Worm (Caenorhabditis elegans): ENCODE measurements around the gene gpa-17.

- TF ChIP-seq F49E8.2 (tag; optimal IDR thresholded peaks at IDR 0.05; ENCODE audit: borderline replicate concordance) (no peak), egl-27 (tag; optimal IDR thresholded peaks at IDR 0.05) (no peak), T26A8.4 (GFP tag; IDR thresholded peaks at IDR 0.05) (no peak), zfp-3 (GFP tag; conservative IDR thresholded peaks at IDR 0.05) (no peak), dpl-1 (GFP tag; optimal IDR thresholded peaks at IDR 0.05) (no peak), daf-16 (GFP tag; optimal IDR thresholded peaks at IDR 0.05) (no peak), daf-16 (tag; optimal IDR thresholded peaks at IDR 0.05) (no peak), nhr-77 (tag; optimal IDR thresholded peaks at IDR 0.05) (no peak), mxl-2 (GFP tag; conservative IDR thresholded peaks at IDR 0.05) (no peak), egl-43 (GFP tag; IDR thresholded peaks at IDR 0.05) (no peak), pha-4 (GFP tag; IDR thresholded peaks at IDR 0.05) (no peak), pha-4 (tag; optimal IDR thresholded peaks at IDR 0.05) (no peak), unc-39 (tag; optimal IDR thresholded peaks at IDR 0.05) (no peak), Y48G9A.11 (GFP tag; IDR thresholded peaks at IDR 0.05) (no peak), lin-15B (tag; optimal IDR thresholded peaks at IDR 0.05) (no peak), pqm-1 (tag; optimal IDR thresholded peaks at IDR 0.05) (no peak)
These were observed 32.8 kb upstream of the gpa-17 start for ce11 chrIII:2553579-2553978.
